Worm (Caenorhabditis elegans) whole organism, L1 larva: Measurements from ENCODE around the gene dhhc-1.

ENCODE experiments used
- C34B4.2 ChIP-seq: sonication (generic microtip); optimal IDR thresholded peaks from 2 replicates; lab custom pipeline; 2017; ENCODE audit warnings: mild to moderate bottlenecking, missing genetic modification characterization, missing compliant biosample characterization
- F16B12.6 ChIP-seq: fragments of 150-350 bp; optimal IDR thresholded peaks from 2 replicates; lab custom pipeline; 2014; ENCODE audit warnings: missing biosample characterization, missing genetic modification characterization
- Y116A8C.19 ChIP-seq: sonication (generic microtip); optimal IDR thresholded peaks from 2 replicates; lab custom pipeline; 2016; ENCODE audit warnings: missing compliant biosample characterization, missing genetic modification characterization, borderline replicate concordance
- aha-1 ChIP-seq: fragments of 150-350 bp; optimal IDR thresholded peaks from 2 replicates; lab custom pipeline; 2014; ENCODE audit warnings: missing biosample characterization, missing genetic modification characterization
- aly-2 ChIP-seq: fragments of 150-350 bp; optimal IDR thresholded peaks from 2 replicates; lab custom pipeline; 2014; ENCODE audit warnings: missing biosample characterization, missing genetic modification characterization
- ceh-63 ChIP-seq: fragments of 200-800 bp; sonication (Bioruptor generic); optimal IDR thresholded peaks from 2 replicates; lab custom pipeline; 2018; ENCODE audit warnings: mild to moderate bottlenecking, missing genetic modification characterization, missing compliant biosample characterization
- ceh-82 ChIP-seq, 3 experiments: fragments of 150-350 bp in 1 of 3; sonication (generic microtip) in 2 of 3; optimal IDR thresholded peaks; 2 replicates each; lab custom pipeline; 2014 to 2017; ENCODE audit warnings: missing biosample characterization in 3 of 3, missing genetic modification characterization in 3 of 3
- ceh-90 ChIP-seq: sonication (generic microtip); optimal IDR thresholded peaks from 2 replicates; lab custom pipeline; 2016; ENCODE audit warnings: missing genetic modification characterization, missing compliant biosample characterization
- ces-1 ChIP-seq: fragments of 150-350 bp; optimal IDR thresholded peaks from 2 replicates; lab custom pipeline; 2014; ENCODE audit warnings: missing biosample characterization, missing genetic modification reagents, missing genetic modification characterization
- dpl-1 ChIP-seq, 3 experiments: fragments of 150-350 bp in 2 of 3; sonication (generic microtip) in 1 of 3; optimal IDR thresholded peaks; 2 replicates each; lab custom pipeline; 2014 to 2017; ENCODE audit warnings: missing biosample characterization in 3 of 3, missing genetic modification characterization in 3 of 3, missing genetic modification reagents in 3 of 3
- dsc-1 ChIP-seq: sonication (generic microtip); optimal IDR thresholded peaks from 2 replicates; lab custom pipeline; 2016; ENCODE audit warnings: mild to moderate bottlenecking, missing genetic modification characterization, missing compliant biosample characterization
- egl-27 ChIP-seq, 2 experiments: fragments of 150-350 bp in 1 of 2; sonication (generic microtip); optimal IDR thresholded peaks; 3 replicates each; lab custom pipeline; 2017 to 2018; ENCODE audit warnings: missing biosample characterization in 2 of 2, missing genetic modification characterization in 2 of 2, missing genetic modification reagents in 2 of 2
- elt-3 ChIP-seq, 6 experiments: fragments of 150-350 bp in 1 of 6; sonication (generic microtip); optimal IDR thresholded peaks; 2 replicates each; lab custom pipeline; 2017 to 2018; ENCODE audit warnings: missing biosample characterization in 6 of 6, missing genetic modification characterization in 6 of 6, inconsistent platforms in 1 of 6
- fkh-8 ChIP-seq: sonication (generic microtip); optimal IDR thresholded peaks from 2 replicates; lab custom pipeline; 2016; ENCODE audit warnings: mild to moderate bottlenecking, missing genetic modification characterization, missing compliant biosample characterization
- fos-1 ChIP-seq: fragments of 150-350 bp; optimal IDR thresholded peaks from 2 replicates; lab custom pipeline; 2014; ENCODE audit warnings: missing biosample characterization, missing genetic modification characterization
- grh-1 ChIP-seq: fragments of 200-800 bp; sonication (Bioruptor generic); IDR thresholded peaks from 2 replicates; pipeline ENCODE4 v1.3.6; 2022; ENCODE audit warnings: missing genetic modification reagents, missing genetic modification characterization, missing compliant biosample characterization
- hlh-4 ChIP-seq: sonication (generic microtip); optimal IDR thresholded peaks from 2 replicates; lab custom pipeline; 2016; ENCODE audit warnings: mild to moderate bottlenecking, missing genetic modification characterization, missing compliant biosample characterization
- jun-1 ChIP-seq: fragments of 150-350 bp; optimal IDR thresholded peaks from 2 replicates; lab custom pipeline; 2014; ENCODE audit warnings: missing biosample characterization, missing genetic modification reagents, missing genetic modification characterization
- lin-14 ChIP-seq: fragments of 200-800 bp; sonication (Bioruptor generic); optimal IDR thresholded peaks from 2 replicates; lab custom pipeline; 2018; ENCODE audit warnings: mild to moderate bottlenecking, missing genetic modification characterization, moderate library complexity, missing compliant biosample characterization
- lin-15B ChIP-seq: fragments of 150-350 bp; sonication (generic microtip); optimal IDR thresholded peaks from 3 replicates; lab custom pipeline; 2014; ENCODE audit warnings: missing biosample characterization, missing genetic modification characterization
- lin-39 ChIP-seq: fragments of 150-350 bp; optimal IDR thresholded peaks from 2 replicates; lab custom pipeline; 2014; ENCODE audit warnings: missing biosample characterization, missing genetic modification reagents, missing genetic modification characterization
- lsy-2 ChIP-seq, 2 experiments: fragments of 150-350 bp; optimal IDR thresholded peaks; 2 replicates each; lab custom pipeline; 2014; ENCODE audit warnings: missing biosample characterization in 2 of 2, missing genetic modification characterization in 2 of 2
- nhr-19 ChIP-seq: fragments of 200-800 bp; sonication (Bioruptor generic); conservative IDR thresholded peaks from 2 replicates; pipeline ENCODE4 v1.3.6; 2022; ENCODE audit warnings: missing genetic modification characterization, missing compliant biosample characterization
- nhr-237 ChIP-seq: fragments of 150-350 bp; optimal IDR thresholded peaks from 2 replicates; lab custom pipeline; 2014; ENCODE audit warnings: missing biosample characterization, missing genetic modification characterization
- nhr-47 ChIP-seq: sonication (generic microtip); optimal IDR thresholded peaks from 2 replicates; lab custom pipeline; 2016; ENCODE audit warnings: mild to moderate bottlenecking, missing genetic modification characterization, moderate library complexity, missing compliant biosample characterization
- nhr-77 ChIP-seq: fragments of 150-350 bp; optimal IDR thresholded peaks from 2 replicates; lab custom pipeline; 2014; ENCODE audit warnings: missing biosample characterization, missing genetic modification characterization
- nhr-85 ChIP-seq: sonication (generic microtip); peaks from one replicate; lab custom pipeline; 2016; ENCODE audit warnings: missing genetic modification characterization, inconsistent platforms, missing compliant biosample characterization
- nhr-90 ChIP-seq: sonication (generic microtip); optimal IDR thresholded peaks from 2 replicates; lab custom pipeline; 2016; ENCODE audit warnings: mild to moderate bottlenecking, missing genetic modification characterization, missing compliant biosample characterization; ENCODE audit not compliant: poor library complexity
- rnt-1 ChIP-seq: sonication (generic microtip); optimal IDR thresholded peaks from 2 replicates; lab custom pipeline; 2016; ENCODE audit warnings: mild to moderate bottlenecking, missing genetic modification characterization, moderate library complexity, missing compliant biosample characterization
- skn-1 ChIP-seq: fragments of 150-350 bp; optimal IDR thresholded peaks from 2 replicates; lab custom pipeline; 2014; ENCODE audit warnings: missing biosample characterization, missing genetic modification characterization
- snpc-4 ChIP-seq: fragments of 150-350 bp; optimal IDR thresholded peaks from 2 replicates; lab custom pipeline; 2014; ENCODE audit warnings: missing biosample characterization, missing genetic modification characterization
- swsn-7 ChIP-seq: sonication (generic microtip); optimal IDR thresholded peaks from 2 replicates; lab custom pipeline; 2016; ENCODE audit warnings: missing genetic modification characterization, missing compliant biosample characterization
- tbx-2 ChIP-seq: sonication (generic microtip); optimal IDR thresholded peaks from 2 replicates; lab custom pipeline; 2016; ENCODE audit warnings: missing genetic modification characterization, missing compliant biosample characterization
- unc-30 ChIP-seq: sonication (generic microtip); optimal IDR thresholded peaks from 2 replicates; lab custom pipeline; 2017; ENCODE audit warnings: missing biosample characterization, missing genetic modification characterization
- unc-86 ChIP-seq: sonication (generic microtip); optimal IDR thresholded peaks from 2 replicates; lab custom pipeline; 2016; ENCODE audit warnings: missing genetic modification characterization, missing compliant biosample characterization
- unc-98 ChIP-seq: fragments of 200-800 bp; sonication (Bioruptor generic); IDR thresholded peaks from 2 replicates; pipeline ENCODE4 v1.3.6; 2022; ENCODE audit warnings: missing genetic modification characterization, missing compliant biosample characterization
- xbp-1 ChIP-seq: sonication (generic microtip); optimal IDR thresholded peaks from 2 replicates; lab custom pipeline; 2016; ENCODE audit warnings: missing genetic modification characterization, missing compliant biosample characterization
- zip-4 ChIP-seq: fragments of 200-800 bp; sonication (Bioruptor generic); optimal IDR thresholded peaks from 2 replicates; lab custom pipeline; 2018; ENCODE audit warnings: mild to moderate bottlenecking, missing genetic modification characterization, moderate library complexity, missing compliant biosample characterization
- ztf-4 ChIP-seq: fragments of 150-350 bp; optimal IDR thresholded peaks from 2 replicates; lab custom pipeline; 2014; ENCODE audit warnings: missing biosample characterization, missing genetic modification characterization

The dhhc-1 gene

DNA sequence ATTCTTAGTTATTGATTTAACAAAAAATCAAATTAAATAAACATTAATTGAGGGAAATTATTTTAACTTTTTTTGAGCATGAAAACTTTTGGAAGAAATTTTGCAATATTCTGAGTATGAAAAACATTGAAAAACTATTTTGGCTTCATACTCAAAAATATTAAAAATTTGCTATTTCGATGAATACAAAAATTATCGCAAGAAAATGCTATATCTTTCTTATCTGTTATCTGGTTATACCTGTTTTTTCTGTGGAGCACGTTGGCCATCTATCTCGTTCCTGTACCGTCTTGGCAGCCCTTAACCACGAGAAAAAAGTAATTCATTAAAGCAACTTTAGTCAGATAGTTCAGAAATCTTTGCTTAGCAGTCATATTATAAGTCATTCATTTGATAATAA lies 42.3 kb downstream of the dhhc-1 start:
- TF ChIP-seq nhr-237 (tag; lab: Kevin White, UChicago), result no peak
- no peak for TF ChIP-seq unc-30 (tag; lab: Kevin White, UChicago)
- no peak for TF ChIP-seq fkh-8 (tag; lab: Kevin White, UChicago)
- no peak for TF ChIP-seq lin-39 (tag; lab: Kevin White, UChicago)
- no peak for TF ChIP-seq ceh-90 (tag; lab: Kevin White, UChicago)
- TF ChIP-seq swsn-7 (tag; lab: Kevin White, UChicago), result no peak
- TF ChIP-seq ces-1 (GFP tag; lab: Kevin White, UChicago), result no peak
- no peak for TF ChIP-seq ztf-4 (tag; lab: Kevin White, UChicago)
- no peak for TF ChIP-seq nhr-90
- no peak for TF ChIP-seq lsy-2 (tag; optimal IDR thresholded peaks at IDR 0.05; lab: Kevin White, UChicago)
- no peak for TF ChIP-seq nhr-19 (GFP tag; lab: Robert Waterston, UW)
- no peak for TF ChIP-seq zip-4
- TF ChIP-seq snpc-4 (tag; lab: Kevin White, UChicago), result no peak
- no peak for TF ChIP-seq C34B4.2 (tag; lab: Kevin White, UChicago)
- TF ChIP-seq, all 84 proteins: peak for 0

DNA sequence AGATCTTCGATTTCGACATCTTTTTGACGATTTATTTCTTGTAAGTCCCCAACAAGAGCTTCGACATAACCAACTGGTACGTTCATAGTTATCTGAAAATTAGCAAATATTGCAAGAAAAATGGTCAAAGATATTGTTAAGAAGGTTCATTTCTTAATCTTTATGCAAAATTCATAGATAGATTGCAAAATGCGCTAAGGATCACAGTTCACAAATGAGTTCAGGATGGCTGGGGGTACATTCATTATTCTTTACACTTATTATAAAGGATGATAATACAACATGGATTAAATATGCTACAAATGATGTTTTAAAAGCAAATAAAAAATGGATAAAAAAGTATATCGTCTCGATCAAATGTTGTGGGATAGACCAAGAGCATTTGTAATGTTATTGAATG lies 43.5 kb downstream of the dhhc-1 start, which contains the start of gene H03G16.5:
Gene H03G16.5, minus strand, starts transcription at position 101 of the 400 bp plus-strand sequence.
- TF ChIP-seq aha-1 (tag; lab: Kevin White, UChicago), result no peak
- no peak for TF ChIP-seq lin-15B
- TF ChIP-seq ceh-82 (tag; optimal IDR thresholded peaks at IDR 0.05; lab: Kevin White, UChicago), result no peak
- no peak for TF ChIP-seq tbx-2 (tag; lab: Kevin White, UChicago)
- no peak for TF ChIP-seq zip-4
- no peak for TF ChIP-seq nhr-85 (tag; lab: Kevin White, UChicago)
- no peak for TF ChIP-seq unc-98 (GFP tag; lab: Robert Waterston, UW)
- no peak for TF ChIP-seq nhr-90
- no peak for TF ChIP-seq F16B12.6 (tag; lab: Kevin White, UChicago)
- TF ChIP-seq dpl-1 (GFP tag; optimal IDR thresholded peaks at IDR 0.05; lab: Kevin White, UChicago), result no peak
- no peak for TF ChIP-seq jun-1 (tag; lab: Kevin White, UChicago)
- no peak for TF ChIP-seq nhr-47 (tag; lab: Kevin White, UChicago)
- no peak for TF ChIP-seq skn-1 (tag; lab: Kevin White, UChicago)

DNA sequence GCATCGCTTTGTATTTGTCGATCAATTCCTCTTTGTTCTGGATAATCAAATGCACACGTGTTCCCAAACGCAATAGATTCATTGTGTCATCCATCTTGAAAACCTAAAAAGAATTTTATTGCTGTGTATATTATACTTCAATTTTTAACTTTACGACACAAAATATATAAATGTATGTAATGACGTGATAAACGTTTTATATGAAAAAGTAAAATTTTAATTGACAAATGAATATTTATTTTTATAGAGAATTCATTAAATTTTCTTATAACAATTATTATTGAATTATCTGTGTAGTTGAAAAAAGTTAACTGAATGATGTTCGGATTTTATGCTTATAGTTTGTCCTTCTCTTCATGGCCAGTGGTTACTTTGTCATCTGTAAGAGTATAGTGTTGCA lies 44.3 kb downstream of the dhhc-1 start, which contains the start of gene H03G16.7:
Gene H03G16.7, minus strand, starts transcription at position 101 of the 400 bp plus-strand sequence.
- no peak for TF ChIP-seq Y116A8C.19 (tag; lab: Kevin White, UChicago)
- no peak for TF ChIP-seq unc-98 (GFP tag; lab: Robert Waterston, UW)
- TF ChIP-seq lin-15B, result no peak
- no peak for TF ChIP-seq elt-3 (tag; optimal IDR thresholded peaks at IDR 0.05; lab: Kevin White, UChicago)
- TF ChIP-seq hlh-4 (tag; lab: Kevin White, UChicago), result no peak
- TF ChIP-seq dsc-1 (tag; lab: Kevin White, UChicago), result no peak
- TF ChIP-seq ces-1 (GFP tag; lab: Kevin White, UChicago), result no peak
- no peak for TF ChIP-seq xbp-1 (tag; lab: Kevin White, UChicago)
- TF ChIP-seq ceh-63, result no peak
- no peak for TF ChIP-seq fos-1
- no peak for TF ChIP-seq lin-39 (tag; lab: Kevin White, UChicago)
- no peak for TF ChIP-seq unc-86 (tag; lab: Kevin White, UChicago)
- TF ChIP-seq lin-14 (GFP tag; lab: Kevin White, UChicago), result no peak
- no peak for TF ChIP-seq egl-27 (tag; optimal IDR thresholded peaks at IDR 0.05; lab: Kevin White, UChicago)
- no peak for TF ChIP-seq rnt-1 (tag; lab: Kevin White, UChicago)
- TF ChIP-seq C34B4.2 (tag; lab: Kevin White, UChicago), result no peak
- TF ChIP-seq nhr-77 (tag; lab: Kevin White, UChicago), result no peak
- TF ChIP-seq grh-1 (GFP tag; lab: Robert Waterston, UW), result no peak
- TF ChIP-seq aly-2 (tag; lab: Kevin White, UChicago), result no peak
- TF ChIP-seq, all 84 proteins: peak for 0
